Worm (Caenorhabditis elegans): ENCODE measurements around the gene ceh-38.

ceh-38 gene

DNA sequence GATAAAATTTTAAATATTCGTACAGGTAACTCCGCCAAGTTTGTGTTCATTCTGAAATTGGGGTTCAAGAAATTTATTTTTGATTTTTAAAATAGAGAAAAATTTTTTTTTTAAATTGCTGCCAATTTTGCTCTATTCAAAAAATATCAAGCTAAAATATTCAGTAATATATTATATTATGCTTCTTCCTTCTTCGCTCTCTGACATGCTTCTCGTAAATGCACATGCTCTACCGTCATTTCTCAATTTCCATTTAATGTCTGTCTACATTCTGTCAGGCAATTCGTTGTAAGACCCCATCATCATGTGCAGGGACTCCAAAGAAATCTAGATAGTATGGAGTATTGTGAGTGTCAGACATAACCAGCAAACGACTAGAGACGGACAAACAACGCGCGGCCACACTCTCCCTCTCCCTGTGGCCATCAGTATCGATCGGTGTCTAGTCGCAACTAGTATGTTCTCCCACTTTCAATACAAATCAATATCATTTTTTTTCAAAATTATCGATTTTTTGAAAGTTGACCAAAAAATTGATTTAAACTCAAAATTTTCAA, at the start of gene ceh-38, which contains the start of gene malt-1:
TSS of gene ceh-38 (plus strand) at position 277 of the 557 bp plus-strand sequence.
TSS of gene malt-1 (minus strand) at position 51 of the 557 bp plus-strand sequence.
- TF ChIP-seq nhr-28 (tag; optimal IDR thresholded peaks at IDR 0.05) (peak; percentile 97), madf-9 (GFP tag; conservative IDR thresholded peaks at IDR 0.05) (0 out of 2 replicates have a peak, but pooled peaks have one; percentile 34), mxl-2 (GFP tag; conservative IDR thresholded peaks at IDR 0.05) (no peak), set-16 (GFP tag; IDR thresholded peaks at IDR 0.05) (no peak), mes-2 (tag; optimal IDR thresholded peaks at IDR 0.05; ENCODE audit: poor library complexity, severe bottlenecking) (peak; percentile 95), hlh-30 (tag; optimal IDR thresholded peaks at IDR 0.05; ENCODE audit: insufficient read depth) (peak; percentile 99), daf-8 (GFP tag; IDR thresholded peaks at IDR 0.05) (no peak), dve-1 (tag; optimal IDR thresholded peaks at IDR 0.05; ENCODE audit: insufficient read depth) (peak; percentile 98), lsy-2 (tag; optimal IDR thresholded peaks at IDR 0.05) (peak; percentile 94 to 97), ama-1 (optimal IDR thresholded peaks at IDR 0.05) (no peak), mdl-1 (tag; optimal IDR thresholded peaks at IDR 0.05) (peak; percentile 54 to 98), sdz-12 (GFP tag; optimal IDR thresholded peaks at IDR 0.05) (no peak), zip-11 (GFP tag; IDR thresholded peaks at IDR 0.05) (no peak), lin-1 (GFP tag; IDR thresholded peaks at IDR 0.05) (peak; percentile 47; the same call in 1 of the 2 replicates), Y48G9A.11 (GFP tag; IDR thresholded peaks at IDR 0.05) (no peak), ceh-20 (GFP tag; IDR thresholded peaks at IDR 0.05) (peak; percentile 88), hmg-1.1 (GFP tag; IDR thresholded peaks at IDR 0.05) (peak; percentile 96), tra-1 (GFP tag; IDR thresholded peaks at IDR 0.05) (peak; percentile 66), Y75B8A.6 (GFP tag; IDR thresholded peaks at IDR 0.05) (no peak), T20F7.1 (GFP tag; optimal IDR thresholded peaks at IDR 0.05) (peak; percentile 88), tag-97 (GFP tag; IDR thresholded peaks at IDR 0.05) (no peak), php-3 (GFP tag; IDR thresholded peaks at IDR 0.05) (peak; percentile 82), nhr-77 (tag; optimal IDR thresholded peaks at IDR 0.05) (peak; percentile 93), arid-1 (GFP tag; conservative IDR thresholded peaks at IDR 0.05) (peak; percentile 89), nhr-76 (tag; optimal IDR thresholded peaks at IDR 0.05) (no peak), ceh-32 (tag; optimal IDR thresholded peaks at IDR 0.05; ENCODE audit: poor library complexity) (peak; percentile 19), fos-1 (tag; optimal IDR thresholded peaks at IDR 0.05) (peak; percentile 43), daf-16 (GFP tag; optimal IDR thresholded peaks at IDR 0.05) (peak; percentile 32 to 34), daf-16 (tag; optimal IDR thresholded peaks at IDR 0.05) (peak; percentile 90), ztf-7 (tag; optimal IDR thresholded peaks at IDR 0.05) (peak; percentile 77), zfp-2 (tag; optimal IDR thresholded peaks at IDR 0.05) (peak; percentile 59), nhr-237 (tag; optimal IDR thresholded peaks at IDR 0.05) (no peak), hlh-11 (tag; optimal IDR thresholded peaks at IDR 0.05) (peak; percentile 96), Y5F2A.4 (GFP tag; optimal IDR thresholded peaks at IDR 0.05) (no peak), jun-1 (tag; optimal IDR thresholded peaks at IDR 0.05) (peak; percentile 81), dmd-8 (GFP tag; IDR thresholded peaks at IDR 0.05) (no peak), snpc-4 (tag; optimal IDR thresholded peaks at IDR 0.05) (peak; percentile 72), fkh-10 (GFP tag; optimal IDR thresholded peaks at IDR 0.05) (peak; percentile 97), unc-39 (tag; optimal IDR thresholded peaks at IDR 0.05) (no peak), F44E2.7 (GFP tag; IDR thresholded peaks at IDR 0.05) (0 out of 2 replicates have a peak, but pooled peaks have one; percentile 15), zip-2 (tag; optimal IDR thresholded peaks at IDR 0.05) (peak; percentile 77), lir-3 (tag; optimal IDR thresholded peaks at IDR 0.05) (no peak), ceh-82 (tag; optimal IDR thresholded peaks at IDR 0.05) (no peak), mep-1 (tag; optimal IDR thresholded peaks at IDR 0.05) (peak; percentile 98), dpl-1 (GFP tag; optimal IDR thresholded peaks at IDR 0.05) (peak; percentile 83), ZK546.5 (tag; optimal IDR thresholded peaks at IDR 0.05) (peak in 1 of 2 experiments; percentile 60), F26F4.8 (GFP tag; conservative IDR thresholded peaks at IDR 0.05) (no peak), lin-15B (tag; optimal IDR thresholded peaks at IDR 0.05) (peak; percentile 27), lin-29 (GFP tag; IDR thresholded peaks at IDR 0.05) (peak; percentile 34; the same call in 1 of the 2 replicates), aly-2 (tag; optimal IDR thresholded peaks at IDR 0.05) (no peak), rbr-2 (tag; optimal IDR thresholded peaks at IDR 0.05) (peak; percentile 96)

All from whole organism, L4 larva.